Worm (Caenorhabditis elegans) whole organism, L4 larva: Measurements from ENCODE around the gene srt-63.

Experiments used
- F10B5.3 ChIP-seq: sonication (generic microtip); optimal IDR thresholded peaks from 2 replicates; lab custom pipeline; 2016; ENCODE audit warnings: mild to moderate bottlenecking, missing genetic modification characterization, missing compliant biosample characterization
- Y5F2A.4 ChIP-seq: fragments of 200-800 bp; sonication (Bioruptor generic); optimal IDR thresholded peaks from 2 replicates; lab custom pipeline; 2018; ENCODE audit warnings: mild to moderate bottlenecking, missing genetic modification characterization, missing compliant biosample characterization
- dpl-1 ChIP-seq: fragments of 150-350 bp; optimal IDR thresholded peaks from 2 replicates; lab custom pipeline; 2014; ENCODE audit warnings: missing biosample characterization, missing genetic modification reagents, missing genetic modification characterization
- egl-27 ChIP-seq: sonication (generic microtip); optimal IDR thresholded peaks from 3 replicates; lab custom pipeline; 2017; ENCODE audit warnings: missing biosample characterization, missing genetic modification reagents, missing genetic modification characterization
- egl-43 ChIP-seq: fragments of 200-800 bp; sonication (Bioruptor generic); IDR thresholded peaks from 2 replicates; pipeline ENCODE4 v1.3.6; 2022; ENCODE audit warnings: missing genetic modification reagents, missing genetic modification characterization, missing compliant biosample characterization
- jun-1 ChIP-seq: fragments of 150-350 bp; optimal IDR thresholded peaks from 2 replicates; lab custom pipeline; 2014; ENCODE audit warnings: missing biosample characterization, missing genetic modification reagents, missing genetic modification characterization
- lin-15B ChIP-seq: fragments of 150-350 bp; sonication (generic microtip); optimal IDR thresholded peaks from 3 replicates; lab custom pipeline; 2014; ENCODE audit warnings: missing biosample characterization, missing genetic modification characterization
- nhr-42 ChIP-seq: fragments of 200-800 bp; sonication (Bioruptor generic); IDR thresholded peaks from 2 replicates; pipeline ENCODE4 v1.3.6; 2022; ENCODE audit warnings: missing genetic modification characterization, missing compliant biosample characterization
- pha-4 ChIP-seq, 2 experiments: fragments of 150-350 bp in 1 of 2; fragments of 200-800 bp in 1 of 2; sonication (Bioruptor generic) in 1 of 2; IDR thresholded peaks in 1 of 2; optimal IDR thresholded peaks in 1 of 2; 2 replicates each; pipeline versions ENCODE4 v1.3.6 to Lab custom; 2014 to 2022; ENCODE audit warnings: missing genetic modification characterization in 2 of 2, missing genetic modification reagents in 2 of 2, missing biosample characterization in 1 of 2, missing compliant biosample characterization in 1 of 2
- spr-1 ChIP-seq: sonication (generic microtip); optimal IDR thresholded peaks from 2 replicates; lab custom pipeline; 2016; ENCODE audit warnings: mild to moderate bottlenecking, missing genetic modification characterization, missing compliant biosample characterization
- tag-97 ChIP-seq: fragments of 200-800 bp; sonication (Bioruptor generic); IDR thresholded peaks from 2 replicates; pipeline ENCODE4 v1.3.6; 2022; ENCODE audit warnings: missing genetic modification characterization, missing compliant biosample characterization
- unc-39 ChIP-seq: sonication (generic microtip); optimal IDR thresholded peaks from 2 replicates; lab custom pipeline; 2017; ENCODE audit warnings: missing biosample characterization, missing genetic modification characterization

DNA sequence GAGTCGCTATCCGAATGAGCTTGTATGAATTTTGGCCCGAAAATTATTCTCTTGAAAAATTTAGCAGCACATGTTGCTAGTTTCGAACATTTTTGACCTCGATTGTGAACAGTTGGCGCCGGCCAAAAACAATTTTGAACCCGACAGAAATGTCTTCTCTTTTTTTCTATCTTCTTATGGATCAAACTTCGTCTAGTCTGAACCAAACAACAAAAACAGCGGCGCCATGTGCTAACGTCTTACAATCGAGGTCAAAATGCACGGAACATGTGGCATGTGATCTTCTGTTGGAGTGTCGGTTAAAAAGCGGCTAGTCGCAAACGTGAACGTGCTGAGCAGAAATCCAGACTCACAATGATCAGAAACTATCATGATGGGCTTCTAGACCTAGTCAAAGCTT lies 20.2 kb upstream of the srt-63 start:
- TF ChIP-seq dpl-1 (GFP tag; lab: Kevin White, UChicago), result no peak
- TF ChIP-seq egl-43 (GFP tag; lab: Robert Waterston, UW), result no peak
- TF ChIP-seq jun-1 (tag; lab: Kevin White, UChicago), result no peak
- TF ChIP-seq tag-97 (GFP tag; lab: Robert Waterston, UW), result no peak
- TF ChIP-seq lin-15B (tag; lab: Kevin White, UChicago), result no peak
- TF ChIP-seq unc-39, result no peak
- TF ChIP-seq egl-27 (tag; lab: Kevin White, UChicago), result no peak
- TF ChIP-seq pha-4 (GFP tag; IDR thresholded peaks at IDR 0.05; lab: Robert Waterston, UW), result no peak
- no peak for TF ChIP-seq pha-4 (tag; optimal IDR thresholded peaks at IDR 0.05; lab: Kevin White, UChicago)
- no peak for TF ChIP-seq Y5F2A.4 (GFP tag; lab: Kevin White, UChicago)
- TF ChIP-seq nhr-42, result no peak
- TF ChIP-seq spr-1 (tag; lab: Kevin White, UChicago), result no peak
- no peak for TF ChIP-seq F10B5.3 (tag; lab: Kevin White, UChicago)
